Worm (Caenorhabditis elegans) whole organism, L1 larva: ENCODE data around the gene nta-1.

Source experiments
- ama-1 ChIP-seq: fragments of 150-350 bp; optimal IDR thresholded peaks from 2 replicates; lab custom pipeline; 2014
- ceh-82 ChIP-seq, 3 experiments: fragments of 150-350 bp in 1 of 3; sonication (generic microtip) in 2 of 3; optimal IDR thresholded peaks; 2 replicates each; lab custom pipeline; 2014 to 2017; ENCODE audit warnings: missing biosample characterization in 3 of 3, missing genetic modification characterization in 3 of 3
- isw-1 ChIP-seq: fragments of 200-800 bp; sonication (Bioruptor generic); IDR thresholded peaks from 2 replicates; pipeline ENCODE4 v1.3.6; 2022; ENCODE audit warnings: missing genetic modification characterization, missing compliant biosample characterization
- lin-15B ChIP-seq: fragments of 150-350 bp; sonication (generic microtip); optimal IDR thresholded peaks from 3 replicates; lab custom pipeline; 2014; ENCODE audit warnings: missing biosample characterization, missing genetic modification characterization
- mep-1 ChIP-seq: fragments of 150-350 bp; optimal IDR thresholded peaks from 2 replicates; lab custom pipeline; 2014; ENCODE audit warnings: missing biosample characterization, missing genetic modification characterization

DNA sequence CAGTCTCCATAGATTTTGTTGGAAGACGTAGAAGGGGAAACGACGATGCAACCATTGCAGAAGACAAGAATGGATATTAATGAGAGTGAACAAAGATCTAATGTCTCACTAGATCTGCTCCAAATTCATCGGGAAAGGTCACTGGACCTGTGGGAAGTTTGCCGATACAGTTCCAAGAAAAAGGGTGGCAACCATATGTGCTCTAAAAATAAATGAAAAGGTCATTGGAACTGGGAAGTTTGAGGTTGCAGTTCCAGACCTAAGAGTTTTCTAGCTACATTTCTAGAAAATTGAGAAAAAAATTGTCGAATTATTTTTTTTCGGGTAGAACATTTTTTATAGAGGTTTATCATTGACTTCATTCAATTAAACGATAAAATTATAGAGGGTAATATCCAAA lies 3.8 kb upstream of the nta-1 start, which contains the start of gene fbxb-92:
- TF ChIP-seq ceh-82 (tag; optimal IDR thresholded peaks at IDR 0.05; lab: Kevin White, UChicago) (no peak), isw-1 (GFP tag; lab: Robert Waterston, UW) (no peak), ama-1 (no peak), mep-1 (tag; lab: Kevin White, UChicago) (no peak), lin-15B (tag; lab: Kevin White, UChicago) (no peak)
